Fruit fly (Drosophila melanogaster) whole organism, pupa: ENCODE data around the gene CG13096.

ENCODE experiments used
- CG34367 ChIP-seq: fragments of 200-800 bp; sonication (Bioruptor generic); optimal IDR thresholded peaks from 2 replicates; lab custom pipeline; 2018; ENCODE audit warnings: missing biosample characterization, mild to moderate bottlenecking, missing genetic modification characterization
- CG8301 ChIP-seq: fragments of 200-800 bp; sonication (Bioruptor generic); optimal IDR thresholded peaks from 2 replicates; lab custom pipeline; 2018; ENCODE audit warnings: missing biosample characterization, mild to moderate bottlenecking, missing genetic modification characterization
- Pif1B ChIP-seq: fragments of 200-800 bp; sonication (Bioruptor generic); optimal IDR thresholded peaks from 3 replicates; lab custom pipeline; 2016; ENCODE audit warnings: missing biosample characterization, missing genetic modification characterization
- Snoo ChIP-seq: fragments of 200-800 bp; sonication (Bioruptor generic); optimal IDR thresholded peaks from 3 replicates; lab custom pipeline; 2017; ENCODE audit warnings: missing biosample characterization, mild to moderate bottlenecking, missing genetic modification characterization, inconsistent platforms
- gl ChIP-seq: fragments of 200-800 bp; sonication (Bioruptor generic); optimal IDR thresholded peaks from 2 replicates; lab custom pipeline; 2018; ENCODE audit warnings: missing biosample characterization, mild to moderate bottlenecking, missing genetic modification characterization

- no peak for TF ChIP-seq Snoo (tag; lab: Kevin White, UChicago)
- no peak for TF ChIP-seq gl (tag; lab: Kevin White, UChicago)
- TF ChIP-seq Pif1B (GFP tag; lab: Kevin White, UChicago) = no peak
- no peak for TF ChIP-seq CG34367 (tag; lab: Kevin White, UChicago)
- no peak for TF ChIP-seq CG8301 (tag; lab: Kevin White, UChicago)
These were observed 22.9 kb downstream of the CG13096 start, which contains the start of gene CG13088 for dm6 chr2L:8488735-8489134.
